Fruit fly (Drosophila melanogaster): ENCODE results near the gene galectin.
A peak's percentile ranks its signal among the peaks of the same experiment; 100 is the strongest.

The galectin gene

dm6 chr2L:72752-73435 is 1.3 kb downstream of the galectin start:
- TF ChIP-seq kay (GFP tag; ENCODE audit: borderline replicate concordance), result peak; percentile 81
- TF ChIP-seq cic (GFP tag; optimal IDR thresholded peaks at IDR 0.05), result peak; percentile 69
- peak; percentile 8 for TF ChIP-seq Crg-1 (GFP tag; optimal IDR thresholded peaks at IDR 0.05)
- peak; percentile 46 for TF ChIP-seq CG14711 (tag; optimal IDR thresholded peaks at IDR 0.05)
- peak; percentile 41 for TF ChIP-seq pad (GFP tag; optimal IDR thresholded peaks at IDR 0.05)
- peak; percentile 65 for TF ChIP-seq Mnt (GFP tag; optimal IDR thresholded peaks at IDR 0.05)
- peak; percentile 65 for TF ChIP-seq CG7101 (tag; optimal IDR thresholded peaks at IDR 0.05)
- TF ChIP-seq CG1620 (GFP tag; optimal IDR thresholded peaks at IDR 0.05), result peak; percentile 18
- peak; percentile 33 for TF ChIP-seq tj (GFP tag; optimal IDR thresholded peaks at IDR 0.05)
- no peak for TF ChIP-seq cnc (optimal IDR thresholded peaks at IDR 0.05)
- TF ChIP-seq Hr96 (GFP tag; optimal IDR thresholded peaks at IDR 0.05), result no peak
- no peak for TF ChIP-seq CG7045 (GFP tag; optimal IDR thresholded peaks at IDR 0.05)

dm6 chr2L:73760-74388 is 2.3 kb downstream of the galectin start:
- no peak for TF ChIP-seq ovo (GFP tag; optimal IDR thresholded peaks at IDR 0.05)
- peak; percentile 5 for TF ChIP-seq tj (GFP tag; optimal IDR thresholded peaks at IDR 0.05)
- no peak for TF ChIP-seq CG5204 (GFP tag; optimal IDR thresholded peaks at IDR 0.05)
- peak; percentile 19 for TF ChIP-seq CG1620 (GFP tag; optimal IDR thresholded peaks at IDR 0.05)
- peak; percentile 94 for TF ChIP-seq pad (GFP tag; optimal IDR thresholded peaks at IDR 0.05)
- peak; percentile 43 for TF ChIP-seq cic (GFP tag; optimal IDR thresholded peaks at IDR 0.05)
- peak; percentile 88 for TF ChIP-seq kay (GFP tag; ENCODE audit: borderline replicate concordance)
- peak in 1 of 2 experiments; percentile 55 for TF ChIP-seq cnc (optimal IDR thresholded peaks at IDR 0.05)

dm6 chr2L:76048-76447 is 4.5 kb downstream of the galectin start, which contains the start of gene CG11374:
Gene CG11374 (plus strand): TSS chr2L:76348.
- TF ChIP-seq ovo (GFP tag; optimal IDR thresholded peaks at IDR 0.05) (no peak), kay (GFP tag; ENCODE audit: borderline replicate concordance) (peak; percentile 22)

- TF ChIP-seq cic (GFP tag; optimal IDR thresholded peaks at IDR 0.05) (no peak), pad (GFP tag; optimal IDR thresholded peaks at IDR 0.05) (no peak), CG7101 (tag; optimal IDR thresholded peaks at IDR 0.05) (no peak), CG5204 (GFP tag; optimal IDR thresholded peaks at IDR 0.05) (no peak), Crg-1 (GFP tag; optimal IDR thresholded peaks at IDR 0.05) (no peak), Hr96 (GFP tag; optimal IDR thresholded peaks at IDR 0.05) (no peak), ovo (GFP tag; optimal IDR thresholded peaks at IDR 0.05) (no peak), cnc (optimal IDR thresholded peaks at IDR 0.05) (no peak), CG11617 (GFP tag; optimal IDR thresholded peaks at IDR 0.05) (no peak), CG14711 (tag; optimal IDR thresholded peaks at IDR 0.05) (no peak), bab1 (GFP tag; optimal IDR thresholded peaks at IDR 0.05) (no peak), tj (GFP tag; optimal IDR thresholded peaks at IDR 0.05) (no peak), CG1620 (GFP tag; optimal IDR thresholded peaks at IDR 0.05) (no peak), toe (GFP tag; optimal IDR thresholded peaks at IDR 0.05) (no peak), CG33017 (tag; optimal IDR thresholded peaks at IDR 0.05) (no peak), kay (GFP tag; ENCODE audit: borderline replicate concordance) (no peak), Clk (GFP tag; optimal IDR thresholded peaks at IDR 0.05) (no peak)
Observed at dm6 chr2L:78828-79227, 7.3 kb downstream of the galectin start.

- TF ChIP-seq ovo (GFP tag; optimal IDR thresholded peaks at IDR 0.05) (peak; percentile 16), CG11617 (GFP tag; optimal IDR thresholded peaks at IDR 0.05) (no peak), Crg-1 (GFP tag; optimal IDR thresholded peaks at IDR 0.05) (peak; percentile 38), Clk (GFP tag; optimal IDR thresholded peaks at IDR 0.05) (no peak), kay (GFP tag; ENCODE audit: borderline replicate concordance) (peak; percentile 83), cic (GFP tag; optimal IDR thresholded peaks at IDR 0.05) (peak; percentile 24), CG12768 (GFP tag; optimal IDR thresholded peaks at IDR 0.05) (peak; percentile 11), toe (GFP tag; optimal IDR thresholded peaks at IDR 0.05) (no peak), CG7045 (GFP tag; optimal IDR thresholded peaks at IDR 0.05) (peak; percentile 1), Mnt (GFP tag; optimal IDR thresholded peaks at IDR 0.05) (no peak), bab1 (GFP tag; optimal IDR thresholded peaks at IDR 0.05) (no peak), tj (GFP tag; optimal IDR thresholded peaks at IDR 0.05) (no peak), CG7101 (tag; optimal IDR thresholded peaks at IDR 0.05) (peak; percentile 41), CG1620 (GFP tag; optimal IDR thresholded peaks at IDR 0.05) (no peak), cnc (optimal IDR thresholded peaks at IDR 0.05) (no peak)
Observed at dm6 chr2L:81198-81597, 9.6 kb downstream of the galectin start.

dm6 chr2L:82080-82479 is 10.5 kb downstream of the galectin start:
- no peak for TF ChIP-seq toe (GFP tag; optimal IDR thresholded peaks at IDR 0.05)
- TF ChIP-seq CG11617 (GFP tag; optimal IDR thresholded peaks at IDR 0.05), result no peak
- no peak for TF ChIP-seq CG5204 (GFP tag; optimal IDR thresholded peaks at IDR 0.05)
- TF ChIP-seq CG7101 (tag; optimal IDR thresholded peaks at IDR 0.05), result no peak
- TF ChIP-seq ovo (GFP tag; optimal IDR thresholded peaks at IDR 0.05), result no peak
- peak; percentile 42 for TF ChIP-seq cic (GFP tag; optimal IDR thresholded peaks at IDR 0.05)
- TF ChIP-seq Mnt (GFP tag; optimal IDR thresholded peaks at IDR 0.05), result peak; percentile 13
- TF ChIP-seq CG33017 (tag; optimal IDR thresholded peaks at IDR 0.05), result no peak
- TF ChIP-seq pad (GFP tag; optimal IDR thresholded peaks at IDR 0.05), result no peak
- no peak for TF ChIP-seq CG7045 (GFP tag; optimal IDR thresholded peaks at IDR 0.05)
